Fruit fly (Drosophila melanogaster) whole organism, wandering third instar larva: ENCODE data around the gene CG5078.

Experiments
- Dfd ChIP-seq: fragments of >200 bp; optimal IDR thresholded peaks from 2 replicates; lab custom pipeline; 2017; ENCODE audit warnings: missing biosample characterization, missing genetic modification characterization
- GATAd ChIP-seq: sonication (Bioruptor generic); optimal IDR thresholded peaks from 2 replicates; lab custom pipeline; 2016; ENCODE audit warnings: missing biosample characterization, missing genetic modification characterization
- Hr78 ChIP-seq: fragments of >200 bp; optimal IDR thresholded peaks from 2 replicates; lab custom pipeline; 2017; ENCODE audit warnings: missing biosample characterization, missing genetic modification characterization
- OdsH ChIP-seq: fragments of 200-800 bp; sonication (Bioruptor generic); optimal IDR thresholded peaks from 2 replicates; lab custom pipeline; 2016; ENCODE audit warnings: missing biosample characterization, mild to moderate bottlenecking, missing genetic modification characterization
- Sp1 ChIP-seq: fragments of 200-800 bp; sonication (Bioruptor generic); optimal IDR thresholded peaks from 3 replicates; lab custom pipeline; 2019; ENCODE audit warnings: missing biosample characterization, mild to moderate bottlenecking, missing genetic modification characterization, moderate library complexity
- dl ChIP-seq, 2 experiments: fragments of 175-275, 200-275 bp in 1 of 2; fragments of 200-275 bp in 1 of 2; sonication (Bioruptor generic); optimal IDR thresholded peaks; lab custom pipeline; 2018; ENCODE audit warnings: mild to moderate bottlenecking in 2 of 2, missing biosample characterization in 2 of 2, missing genetic modification characterization in 2 of 2, moderate library complexity in 2 of 2; ENCODE audit not compliant: partially characterized antibody in 2 of 2, insufficient read depth in 1 of 2
- h ChIP-seq: fragments of 200-800 bp; sonication (Bioruptor generic); optimal IDR thresholded peaks from 3 replicates; lab custom pipeline; 2016; ENCODE audit warnings: missing biosample characterization, mild to moderate bottlenecking, missing genetic modification characterization
- lola ChIP-seq: fragments of >200 bp; optimal IDR thresholded peaks from 2 replicates; lab custom pipeline; 2017; ENCODE audit warnings: missing biosample characterization, missing genetic modification characterization
- psq ChIP-seq: fragments of 200-800 bp; sonication (Bioruptor generic); optimal IDR thresholded peaks from 3 replicates; lab custom pipeline; 2017; ENCODE audit warnings: missing biosample characterization, mild to moderate bottlenecking, missing genetic modification characterization, moderate library complexity

dm6 chr3L:20498204-20498603 is 7.6 kb upstream of the CG5078 start:
- TF ChIP-seq OdsH (GFP tag; lab: Kevin White, UChicago), result no peak
- TF ChIP-seq psq (GFP tag; lab: Kevin White, UChicago), result no peak
- TF ChIP-seq h (GFP tag; lab: Kevin White, UChicago), result no peak
- TF ChIP-seq Dfd (GFP tag; lab: Kevin White, UChicago), result peak; percentile 87
- TF ChIP-seq GATAd, result no peak
- TF ChIP-seq lola (GFP tag; lab: Kevin White, UChicago), result no peak
- TF ChIP-seq dl (GFP tag; optimal IDR thresholded peaks at IDR 0.05; lab: Kevin White, UChicago; ENCODE audit: insufficient read depth in 1 of 2, partially characterized antibody in 2 of 2), result no peak
- TF ChIP-seq Sp1 (GFP tag; lab: Kevin White, UChicago), result no peak
- no peak for TF ChIP-seq Hr78 (GFP tag; lab: Kevin White, UChicago)
